Fruit fly (Drosophila melanogaster): ENCODE results near the gene Pdhb.

DNA sequence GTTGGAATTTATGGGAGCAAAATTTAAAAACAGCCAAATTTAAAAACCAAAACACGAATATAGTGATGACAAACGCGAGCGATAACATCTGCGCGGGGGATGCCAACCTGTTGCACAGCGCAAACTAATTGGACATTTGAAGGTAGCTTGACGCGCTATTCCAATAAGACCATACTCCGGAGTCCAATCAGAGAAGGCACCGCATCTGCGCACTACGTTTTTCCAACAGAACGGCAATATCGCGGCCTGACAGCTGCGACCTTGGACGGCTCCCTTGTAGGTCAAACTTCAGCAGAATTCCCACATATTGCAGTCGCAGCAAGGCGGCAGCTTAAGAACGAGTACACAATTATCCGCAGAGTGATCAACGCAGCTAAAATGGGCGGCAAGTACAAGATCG is 35.2 kb downstream of the Pdhb start, which contains the start of the genes CG11882 and Pglym78:
- TF ChIP-seq EcR (GFP tag; optimal IDR thresholded peaks at IDR 0.05): no peak
- TF ChIP-seq CG8478 (optimal IDR thresholded peaks at IDR 0.05): no peak
- no peak for TF ChIP-seq usp (GFP tag; optimal IDR thresholded peaks at IDR 0.05)
- TF ChIP-seq pan (optimal IDR thresholded peaks at IDR 0.05): no peak
- TF ChIP-seq psq (optimal IDR thresholded peaks at IDR 0.05): no peak
